Worm (Caenorhabditis elegans) whole organism, L4 larva: ENCODE results near the gene letm-1.

Experiments
- D1046.2 ChIP-seq: fragments of 200-800 bp; sonication (Bioruptor generic); IDR thresholded peaks from 2 replicates; pipeline ENCODE4 v1.3.6; 2022; ENCODE audit warnings: missing genetic modification characterization, missing compliant biosample characterization
- F10B5.3 ChIP-seq: sonication (generic microtip); optimal IDR thresholded peaks from 2 replicates; lab custom pipeline; 2016; ENCODE audit warnings: mild to moderate bottlenecking, missing genetic modification characterization, missing compliant biosample characterization
- F26F4.8 ChIP-seq: fragments of 200-800 bp; sonication (Bioruptor generic); conservative IDR thresholded peaks from 2 replicates; pipeline ENCODE4 v1.3.6; 2022; ENCODE audit warnings: missing genetic modification characterization, missing compliant biosample characterization
- F44E2.7 ChIP-seq: fragments of 200-800 bp; sonication (Bioruptor generic); IDR thresholded peaks from 2 replicates; pipeline ENCODE4 v2.1.2; 2022; ENCODE audit warnings: missing genetic modification characterization, missing compliant biosample characterization
- F49E8.2 ChIP-seq: sonication (generic microtip); optimal IDR thresholded peaks from 2 replicates; lab custom pipeline; 2016; ENCODE audit warnings: missing compliant biosample characterization, mild to moderate bottlenecking, missing genetic modification characterization, borderline replicate concordance
- T26A8.4 ChIP-seq: fragments of 200-800 bp; sonication (Bioruptor generic); IDR thresholded peaks from 2 replicates; pipeline ENCODE4 v1.3.6; 2022; ENCODE audit warnings: missing genetic modification characterization, missing compliant biosample characterization
- aha-1 ChIP-seq: fragments of 150-350 bp; peaks from one replicate; lab custom pipeline; 2014; ENCODE audit warnings: missing biosample characterization, missing genetic modification characterization
- ama-1 ChIP-seq: fragments of 150-350 bp; optimal IDR thresholded peaks from 2 replicates; lab custom pipeline; 2014; ENCODE audit warnings: inconsistent platforms, mixed read lengths
- attf-4 ChIP-seq: sonication (generic microtip); optimal IDR thresholded peaks from 3 replicates; lab custom pipeline; 2017; ENCODE audit warnings: missing biosample characterization, missing genetic modification characterization
- cey-2 ChIP-seq: sonication (generic microtip); optimal IDR thresholded peaks from 3 replicates; lab custom pipeline; 2017; ENCODE audit warnings: missing genetic modification characterization, mild to moderate bottlenecking, missing compliant biosample characterization, antibody characterized with exemption, borderline replicate concordance; ENCODE audit not compliant: insufficient read depth
- ctbp-1 ChIP-seq: fragments of 200-800 bp; sonication (Bioruptor generic); IDR thresholded peaks from 2 replicates; pipeline ENCODE4 v1.3.6; 2022; ENCODE audit warnings: missing genetic modification reagents, missing genetic modification characterization, missing compliant biosample characterization
- daf-12 ChIP-seq: fragments of 150-350 bp; optimal IDR thresholded peaks from 2 replicates; lab custom pipeline; 2014; ENCODE audit warnings: missing biosample characterization, missing genetic modification reagents, missing genetic modification characterization
- daf-16 ChIP-seq, 3 experiments: sonication (generic microtip); optimal IDR thresholded peaks; 2 replicates each; lab custom pipeline; 2016 to 2017; ENCODE audit warnings: missing genetic modification characterization in 3 of 3, missing genetic modification reagents in 3 of 3, mild to moderate bottlenecking in 2 of 3, missing compliant biosample characterization in 2 of 3, missing biosample characterization in 1 of 3, moderate library complexity in 1 of 3
- dmd-6 ChIP-seq: fragments of 200-800 bp; sonication (Bioruptor generic); IDR thresholded peaks from 2 replicates; pipeline ENCODE4 v1.3.6; 2022; ENCODE audit warnings: missing genetic modification reagents, missing genetic modification characterization, missing compliant biosample characterization
- dmd-9 ChIP-seq: fragments of 200-800 bp; sonication (Bioruptor generic); IDR thresholded peaks from 2 replicates; pipeline ENCODE4 v1.3.6; 2022; ENCODE audit warnings: missing genetic modification reagents, missing genetic modification characterization, missing compliant biosample characterization
- dve-1 ChIP-seq: sonication (generic microtip); optimal IDR thresholded peaks from 2 replicates; lab custom pipeline; 2017; ENCODE audit warnings: antibody characterized with exemption, mild to moderate bottlenecking, missing genetic modification characterization, missing compliant biosample characterization; ENCODE audit not compliant: insufficient read depth
- hif-1 ChIP-seq, 2 experiments: sonication (generic microtip); optimal IDR thresholded peaks; 2 replicates each; lab custom pipeline; 2016 to 2017; ENCODE audit warnings: missing compliant biosample characterization in 2 of 2, missing genetic modification characterization in 2 of 2, missing genetic modification reagents in 2 of 2, missing genotype in 2 of 2, mild to moderate bottlenecking in 1 of 2
- hlh-11 ChIP-seq: fragments of 200-800 bp; sonication (Bioruptor generic); optimal IDR thresholded peaks from 2 replicates; lab custom pipeline; 2018; ENCODE audit warnings: mild to moderate bottlenecking, missing genetic modification characterization, missing compliant biosample characterization
- hmg-1.1 ChIP-seq: fragments of 200-800 bp; sonication (Bioruptor generic); IDR thresholded peaks from 2 replicates; pipeline ENCODE4 v1.3.6; 2022; ENCODE audit warnings: missing genetic modification reagents, missing genetic modification characterization, missing compliant biosample characterization
- lin-13 ChIP-seq: fragments of 150-350 bp; optimal IDR thresholded peaks from 2 replicates; lab custom pipeline; 2014; ENCODE audit warnings: missing biosample characterization, missing genetic modification reagents, missing genetic modification characterization
- lin-29 ChIP-seq: fragments of 200-800 bp; sonication (Bioruptor generic); IDR thresholded peaks from 2 replicates; pipeline ENCODE4 v1.3.6; 2022; ENCODE audit warnings: missing genetic modification reagents, missing genetic modification characterization, missing compliant biosample characterization
- lin-39 ChIP-seq: fragments of 150-350 bp; optimal IDR thresholded peaks from 2 replicates; lab custom pipeline; 2014; ENCODE audit warnings: missing biosample characterization, missing genetic modification reagents, missing genetic modification characterization
- lir-3 ChIP-seq: sonication (generic microtip); optimal IDR thresholded peaks from 2 replicates; lab custom pipeline; 2016; ENCODE audit warnings: mild to moderate bottlenecking, missing genetic modification characterization, missing compliant biosample characterization
- madf-5 ChIP-seq, 2 experiments: fragments of 200-800 bp; sonication (Bioruptor generic); IDR thresholded peaks; 2 replicates each; pipeline ENCODE4 v1.3.6; 2022; ENCODE audit warnings: missing compliant biosample characterization in 2 of 2, missing genetic modification characterization in 2 of 2
- madf-9 ChIP-seq: fragments of 200-800 bp; sonication (Bioruptor generic); conservative IDR thresholded peaks from 2 replicates; pipeline ENCODE4 v1.3.6; 2022; ENCODE audit warnings: missing genetic modification reagents, missing genetic modification characterization, missing compliant biosample characterization
- mep-1 ChIP-seq: fragments of 150-350 bp; sonication (generic microtip); optimal IDR thresholded peaks from 3 replicates; lab custom pipeline; 2014; ENCODE audit warnings: missing biosample characterization, missing genetic modification characterization
- mxl-3 ChIP-seq: fragments of 200-800 bp; sonication (Bioruptor generic); optimal IDR thresholded peaks from 2 replicates; lab custom pipeline; 2018; ENCODE audit warnings: mild to moderate bottlenecking, missing genetic modification characterization, missing compliant biosample characterization
- nhr-102 ChIP-seq: sonication (generic microtip); optimal IDR thresholded peaks from 2 replicates; lab custom pipeline; 2016; ENCODE audit warnings: mild to moderate bottlenecking, missing genetic modification characterization, moderate library complexity, missing compliant biosample characterization
- nhr-11 ChIP-seq: fragments of 150-350 bp; optimal IDR thresholded peaks from 2 replicates; lab custom pipeline; 2014; ENCODE audit warnings: missing biosample characterization, missing genetic modification characterization
- nhr-111 ChIP-seq: fragments of 200-800 bp; sonication (Bioruptor generic); optimal IDR thresholded peaks from 2 replicates; lab custom pipeline; 2018; ENCODE audit warnings: mild to moderate bottlenecking, missing genetic modification characterization, missing compliant biosample characterization
- nhr-237 ChIP-seq: sonication (generic microtip); optimal IDR thresholded peaks from 2 replicates; lab custom pipeline; 2017; ENCODE audit warnings: missing biosample characterization, missing genetic modification characterization
- nhr-25 ChIP-seq: sonication (generic microtip); optimal IDR thresholded peaks from 2 replicates; lab custom pipeline; 2017; ENCODE audit warnings: missing genetic modification characterization, mild to moderate bottlenecking, missing compliant biosample characterization, antibody characterized with exemption, moderate library complexity, borderline replicate concordance; ENCODE audit not compliant: insufficient read depth
- nhr-28 ChIP-seq: fragments of 150-350 bp; optimal IDR thresholded peaks from 2 replicates; lab custom pipeline; 2014; ENCODE audit warnings: missing biosample characterization, missing genetic modification characterization
- nhr-41 ChIP-seq: fragments of 200-800 bp; sonication (Bioruptor generic); IDR thresholded peaks from 2 replicates; pipeline ENCODE4 v1.3.6; 2022; ENCODE audit warnings: missing genetic modification reagents, missing genetic modification characterization, missing compliant biosample characterization
- nhr-48 ChIP-seq: sonication (generic microtip); optimal IDR thresholded peaks from 2 replicates; lab custom pipeline; 2016; ENCODE audit warnings: mild to moderate bottlenecking, missing genetic modification characterization, missing compliant biosample characterization
- nhr-76 ChIP-seq: fragments of 150-350 bp; optimal IDR thresholded peaks from 2 replicates; lab custom pipeline; 2014; ENCODE audit warnings: missing biosample characterization, missing genetic modification characterization
- nhr-77 ChIP-seq: fragments of 150-350 bp; optimal IDR thresholded peaks from 2 replicates; lab custom pipeline; 2014; ENCODE audit warnings: missing biosample characterization, missing genetic modification characterization
- pha-4 ChIP-seq, 2 experiments: fragments of 150-350 bp in 1 of 2; fragments of 200-800 bp in 1 of 2; sonication (Bioruptor generic) in 1 of 2; IDR thresholded peaks in 1 of 2; optimal IDR thresholded peaks in 1 of 2; 2 replicates each; pipeline versions ENCODE4 v1.3.6 to Lab custom; 2014 to 2022; ENCODE audit warnings: missing genetic modification characterization in 2 of 2, missing genetic modification reagents in 2 of 2, missing biosample characterization in 1 of 2, missing compliant biosample characterization in 1 of 2
- php-3 ChIP-seq: fragments of 200-800 bp; sonication (Bioruptor generic); IDR thresholded peaks from 2 replicates; pipeline ENCODE4 v1.3.6; 2022; ENCODE audit warnings: missing genetic modification reagents, missing genetic modification characterization, missing compliant biosample characterization
- pqm-1 ChIP-seq: sonication (generic microtip); optimal IDR thresholded peaks from 2 replicates; lab custom pipeline; 2017; ENCODE audit warnings: missing biosample characterization, missing genetic modification characterization
- saeg-2 ChIP-seq: fragments of 200-800 bp; sonication (Bioruptor generic); IDR thresholded peaks from 2 replicates; pipeline ENCODE4 v1.3.6; 2022; ENCODE audit warnings: missing genetic modification reagents, missing genetic modification characterization, missing compliant biosample characterization
- sdz-12 ChIP-seq: fragments of 200-800 bp; sonication (Bioruptor generic); optimal IDR thresholded peaks from 2 replicates; lab custom pipeline; 2018; ENCODE audit warnings: mild to moderate bottlenecking, missing genetic modification characterization, missing compliant biosample characterization
- snpc-1.2 ChIP-seq: fragments of 200-800 bp; sonication (Bioruptor generic); IDR thresholded peaks from 2 replicates; pipeline ENCODE4 v1.3.6; 2022; ENCODE audit warnings: missing genetic modification reagents, missing genetic modification characterization, missing compliant biosample characterization
- snpc-4 ChIP-seq: fragments of 150-350 bp; optimal IDR thresholded peaks from 2 replicates; lab custom pipeline; 2014; ENCODE audit warnings: missing biosample characterization, missing genetic modification characterization
- tra-1 ChIP-seq: fragments of 200-800 bp; sonication (Bioruptor generic); IDR thresholded peaks from 2 replicates; pipeline ENCODE4 v1.3.6; 2022; ENCODE audit warnings: missing genetic modification reagents, missing genetic modification characterization, missing compliant biosample characterization
- unc-39 ChIP-seq: sonication (generic microtip); optimal IDR thresholded peaks from 2 replicates; lab custom pipeline; 2017; ENCODE audit warnings: missing biosample characterization, missing genetic modification characterization
- unc-62 ChIP-seq, 3 experiments: fragments of 150-350 bp in 1 of 3; sonication (generic microtip); optimal IDR thresholded peaks in 2 of 3; peaks in 1 of 3; 1 replicate in 1 of 3; 2 replicates in 2 of 3; lab custom pipeline; 2014 to 2017; ENCODE audit warnings: missing biosample characterization in 3 of 3, missing genetic modification characterization in 3 of 3, missing genetic modification reagents in 3 of 3, missing genotype in 1 of 3
- zfp-3 ChIP-seq: fragments of 200-800 bp; sonication (Bioruptor generic); conservative IDR thresholded peaks from 2 replicates; pipeline ENCODE4 v1.3.6; 2022; ENCODE audit warnings: missing genetic modification reagents, missing genetic modification characterization, missing compliant biosample characterization
- zip-11 ChIP-seq: fragments of 200-800 bp; sonication (Bioruptor generic); IDR thresholded peaks from 2 replicates; pipeline ENCODE4 v1.3.6; 2022; ENCODE audit warnings: missing genetic modification characterization, missing compliant biosample characterization

The letm-1 gene

DNA sequence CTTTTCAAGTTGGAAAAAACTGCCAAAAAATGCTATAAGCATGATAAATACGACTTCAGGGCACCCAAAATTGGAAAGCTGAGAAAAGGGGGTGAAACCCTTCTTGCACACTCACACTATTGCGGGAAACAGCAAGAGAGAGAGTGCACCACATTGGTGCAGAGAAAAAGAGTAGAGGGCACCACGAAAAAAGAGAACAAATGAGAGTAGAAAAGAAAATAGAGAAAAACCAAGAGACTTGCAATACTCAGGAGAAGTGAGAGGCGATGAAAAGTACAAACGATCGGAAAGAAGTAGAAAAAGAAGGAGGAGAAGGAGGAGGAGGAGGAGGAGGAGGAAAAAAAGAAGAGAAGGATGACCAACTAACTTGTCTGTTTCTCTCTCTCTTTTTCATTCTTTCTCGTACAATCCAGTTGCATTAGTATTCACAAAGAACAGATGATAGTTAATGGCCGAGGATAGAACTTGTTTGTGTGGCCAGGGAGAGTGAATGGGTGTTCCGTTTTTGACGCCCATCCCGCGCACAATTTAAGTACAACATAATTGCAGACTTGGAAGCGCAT, 5.8 kb upstream of the letm-1 start (continued):
- TF ChIP-seq lin-13 (GFP tag; lab: Kevin White, UChicago) (no peak), attf-4 (tag; lab: Kevin White, UChicago) (no peak), nhr-48 (tag; lab: Kevin White, UChicago) (peak; percentile 22), dmd-9 (GFP tag; lab: Robert Waterston, UW) (no peak), ama-1 (lab: Kevin White, UChicago) (no peak), snpc-4 (tag; lab: Kevin White, UChicago) (no peak), sdz-12 (no peak), cey-2 (no peak), hmg-1.1 (GFP tag; lab: Robert Waterston, UW) (peak; percentile 79), aha-1 (tag; lab: Kevin White, UChicago) (no peak), nhr-111 (peak; percentile 4), zfp-3 (no peak; the same call in 1 of the 2 replicates), unc-62 (GFP tag; optimal IDR thresholded peaks at IDR 0.05 in 1 of 2; lab: Kevin White, UChicago) (peak in 1 of 2 experiments; percentile 99), unc-62 (tag; optimal IDR thresholded peaks at IDR 0.05; lab: Kevin White, UChicago) (no peak), unc-39 (no peak), nhr-77 (tag; lab: Kevin White, UChicago) (no peak), nhr-237 (tag; lab: Kevin White, UChicago) (no peak), F44E2.7 (GFP tag; lab: Robert Waterston, UW) (no peak), hlh-11 (tag; lab: Kevin White, UChicago) (peak; percentile 74), daf-16 (GFP tag; optimal IDR thresholded peaks at IDR 0.05; lab: Kevin White, UChicago) (no peak), daf-16 (tag; optimal IDR thresholded peaks at IDR 0.05; lab: Kevin White, UChicago) (peak; percentile 50), hif-1 (tag; optimal IDR thresholded peaks at IDR 0.05; lab: Kevin White, UChicago) (peak in 1 of 2 experiments; percentile 49), pha-4 (GFP tag; IDR thresholded peaks at IDR 0.05; lab: Robert Waterston, UW) (peak; percentile 72; the same call in 1 of the 2 replicates), pha-4 (tag; optimal IDR thresholded peaks at IDR 0.05; lab: Kevin White, UChicago) (peak; percentile 6), D1046.2 (no peak), saeg-2 (GFP tag; lab: Robert Waterston, UW) (no peak), T26A8.4 (GFP tag; lab: Robert Waterston, UW) (no peak), pqm-1 (tag; lab: Kevin White, UChicago) (no peak), nhr-41 (GFP tag; lab: Robert Waterston, UW) (no peak), nhr-11 (tag; lab: Kevin White, UChicago) (peak; percentile 42), nhr-25 (tag; lab: Kevin White, UChicago) (peak; percentile 69), lin-39 (peak; percentile 41), madf-9 (GFP tag; lab: Robert Waterston, UW) (no peak), F26F4.8 (GFP tag; lab: Robert Waterston, UW) (no peak), daf-12 (tag; lab: Kevin White, UChicago) (no peak), lin-29 (no peak), tra-1 (GFP tag; lab: Robert Waterston, UW) (no peak; the same call in 1 of the 2 replicates), nhr-28 (peak; percentile 32), dmd-6 (GFP tag; lab: Robert Waterston, UW) (peak; percentile 37), mep-1 (tag; lab: Kevin White, UChicago) (peak; percentile 80), nhr-102 (tag; lab: Kevin White, UChicago) (no peak), snpc-1.2 (GFP tag; lab: Robert Waterston, UW) (no peak; the same call in 1 of the 2 replicates), madf-5 (GFP tag; IDR thresholded peaks at IDR 0.05; lab: Robert Waterston, UW) (no peak), lir-3 (tag; lab: Kevin White, UChicago) (no peak), zip-11 (no peak), nhr-76 (tag; lab: Kevin White, UChicago) (no peak), mxl-3 (GFP tag; lab: Kevin White, UChicago) (no peak), ctbp-1 (GFP tag; lab: Robert Waterston, UW) (peak; percentile 46), dve-1 (tag; lab: Kevin White, UChicago) (peak; percentile 56), php-3 (GFP tag; lab: Robert Waterston, UW) (no peak), F10B5.3 (no peak), F49E8.2 (tag; lab: Kevin White, UChicago) (no peak)
